Fruit fly (Drosophila melanogaster): ENCODE results near the gene CG31909.

- TF ChIP-seq kay (GFP tag; ENCODE audit: borderline replicate concordance) = no peak
- TF ChIP-seq Clk (GFP tag; optimal IDR thresholded peaks at IDR 0.05) = no peak
- no peak for TF ChIP-seq CG33017 (tag; optimal IDR thresholded peaks at IDR 0.05)
- no peak for TF ChIP-seq pad (GFP tag; optimal IDR thresholded peaks at IDR 0.05)
- no peak for TF ChIP-seq ovo (GFP tag; optimal IDR thresholded peaks at IDR 0.05)
- no peak for TF ChIP-seq CG11617 (GFP tag; optimal IDR thresholded peaks at IDR 0.05)
- no peak for TF ChIP-seq CG1620 (GFP tag; optimal IDR thresholded peaks at IDR 0.05)
- TF ChIP-seq bab1 (GFP tag; optimal IDR thresholded peaks at IDR 0.05) = no peak
- TF ChIP-seq Hr96 (GFP tag; optimal IDR thresholded peaks at IDR 0.05) = no peak
- no peak for TF ChIP-seq CG14711 (tag; optimal IDR thresholded peaks at IDR 0.05)
- no peak for TF ChIP-seq tj (GFP tag; optimal IDR thresholded peaks at IDR 0.05)
- TF ChIP-seq cnc (optimal IDR thresholded peaks at IDR 0.05) = no peak
- TF ChIP-seq cic (GFP tag; optimal IDR thresholded peaks at IDR 0.05) = no peak
- TF ChIP-seq Crg-1 (GFP tag; optimal IDR thresholded peaks at IDR 0.05) = no peak
Observed at dm6 chr2L:7289880-7290279, 32.6 kb downstream of the CG31909 start.

Data from whole organism, adult.